Fruit fly (Drosophila melanogaster) S2 (cell line): ENCODE results near the gene CG31826.

Experiments
- CG8478 ChIP-seq: fragments of >200 bp; optimal IDR thresholded peaks from 2 replicates; lab custom pipeline; 2018
- CTCF ChIP-seq, 2 experiments: fragments of >200 bp; optimal IDR thresholded peaks; 2 replicates each; lab custom pipeline; 2018

dm6 chr2L:15812041-15812440 lies 39.1 kb upstream of the CG31826 start, which contains the start of gene CG42876:
- no peak for TF ChIP-seq CTCF (optimal IDR thresholded peaks at IDR 0.05; lab: Kevin White, UChicago)
- no peak for TF ChIP-seq CG8478 (lab: Kevin White, UChicago)
